Fruit fly (Drosophila melanogaster) whole organism, adult: ENCODE data around the gene CG33490.
"Not testable (repeated sequence)": the region's sequence is repeated elsewhere in the genome, so short reads cannot be mapped to it uniquely, and the experiment has no call there.

Experiments
- CG11617 ChIP-seq: fragments of 200-800 bp; sonication (Bioruptor generic); optimal IDR thresholded peaks from 2 replicates; lab custom pipeline; 2017; ENCODE audit warnings: mild to moderate bottlenecking, missing biosample characterization, missing genetic modification reagents, missing genetic modification characterization
- CG12768 ChIP-seq: fragments of 200-800 bp; sonication (Bioruptor generic); optimal IDR thresholded peaks from 2 replicates; lab custom pipeline; 2017; ENCODE audit warnings: missing biosample characterization, missing genetic modification characterization, mild to moderate bottlenecking, moderate library complexity, missing genetic modification reagents
- CG14711 ChIP-seq: fragments of 200-800 bp; sonication (Bioruptor generic); optimal IDR thresholded peaks from 2 replicates; lab custom pipeline; 2018; ENCODE audit warnings: missing biosample characterization, mild to moderate bottlenecking, missing genetic modification characterization, moderate library complexity
- CG1620 ChIP-seq: fragments of 200-800 bp; sonication (Bioruptor generic); optimal IDR thresholded peaks from 2 replicates; lab custom pipeline; 2016; ENCODE audit warnings: missing biosample characterization, missing genetic modification characterization
- CG33017 ChIP-seq: fragments of 200-800 bp; sonication (Bioruptor generic); optimal IDR thresholded peaks from 2 replicates; lab custom pipeline; 2018; ENCODE audit warnings: missing biosample characterization, mild to moderate bottlenecking, missing genetic modification characterization, moderate library complexity
- CG5204 ChIP-seq: fragments of 200-800 bp; sonication (Bioruptor generic); optimal IDR thresholded peaks from 2 replicates; lab custom pipeline; 2016; ENCODE audit warnings: missing biosample characterization, missing genetic modification characterization
- CG7045 ChIP-seq: fragments of 200-800 bp; sonication (Bioruptor generic); optimal IDR thresholded peaks from 2 replicates; lab custom pipeline; 2017; ENCODE audit warnings: missing biosample characterization, mild to moderate bottlenecking, missing genetic modification characterization
- CG7101 ChIP-seq: fragments of 200-800 bp; sonication (Bioruptor generic); optimal IDR thresholded peaks from 2 replicates; lab custom pipeline; 2018; ENCODE audit warnings: missing biosample characterization, mild to moderate bottlenecking, missing genetic modification characterization, moderate library complexity
- Clk ChIP-seq: fragments of 200-800 bp; sonication (Bioruptor generic); optimal IDR thresholded peaks from 2 replicates; lab custom pipeline; 2017; ENCODE audit warnings: missing biosample characterization, missing genetic modification characterization
- Crg-1 ChIP-seq: fragments of 200-800 bp; sonication (Bioruptor generic); optimal IDR thresholded peaks from 2 replicates; lab custom pipeline; 2016; ENCODE audit warnings: missing biosample characterization, missing genetic modification characterization
- Hr96 ChIP-seq: fragments of 200-800 bp; sonication (Bioruptor generic); optimal IDR thresholded peaks from 2 replicates; lab custom pipeline; 2016; ENCODE audit warnings: missing biosample characterization, missing genetic modification characterization
- Mnt ChIP-seq: fragments of 200-800 bp; sonication (Bioruptor generic); optimal IDR thresholded peaks from 2 replicates; lab custom pipeline; 2016; ENCODE audit warnings: missing biosample characterization, mild to moderate bottlenecking, missing genetic modification characterization
- bab1 ChIP-seq: fragments of 200-800 bp; sonication (Bioruptor generic); optimal IDR thresholded peaks from 3 replicates; lab custom pipeline; 2019; ENCODE audit warnings: missing biosample characterization, mild to moderate bottlenecking, missing genetic modification characterization, moderate library complexity
- cic ChIP-seq: fragments of 200-800 bp; sonication (Bioruptor generic); optimal IDR thresholded peaks from 2 replicates; lab custom pipeline; 2017; ENCODE audit warnings: missing biosample characterization, mild to moderate bottlenecking, missing genetic modification characterization, moderate library complexity
- cnc ChIP-seq, 2 experiments: fragments of >200 bp; optimal IDR thresholded peaks; 2 replicates each; lab custom pipeline; 2017
- kay ChIP-seq: fragments of 200-800 bp; sonication (Bioruptor generic); peaks from one replicate; lab custom pipeline; 2016; ENCODE audit warnings: missing biosample characterization, missing genetic modification characterization, borderline replicate concordance
- ovo ChIP-seq: fragments of 200-800 bp; sonication (Bioruptor generic); optimal IDR thresholded peaks from 2 replicates; lab custom pipeline; 2016; ENCODE audit warnings: missing biosample characterization, missing genetic modification characterization
- pad ChIP-seq: fragments of 200-800 bp; sonication (Bioruptor generic); optimal IDR thresholded peaks from 3 replicates; lab custom pipeline; 2017; ENCODE audit warnings: missing biosample characterization, missing genetic modification characterization, mild to moderate bottlenecking, moderate library complexity, missing genetic modification reagents
- tj ChIP-seq: fragments of 200-800 bp; sonication (Bioruptor generic); optimal IDR thresholded peaks from 3 replicates; lab custom pipeline; 2017; ENCODE audit warnings: missing biosample characterization, mild to moderate bottlenecking, missing genetic modification characterization, moderate library complexity
- toe ChIP-seq: fragments of 200-800 bp; sonication (Bioruptor generic); optimal IDR thresholded peaks from 2 replicates; lab custom pipeline; 2016; ENCODE audit warnings: missing biosample characterization, missing genetic modification characterization

The CG33490 gene

dm6 chr3L:11578211-11578673 lies 3.8 kb upstream of the CG33490 start, which contains the start of gene CG33270:
CG33270 (minus strand) TSS chr3L:11578623.
- TF ChIP-seq cnc (optimal IDR thresholded peaks at IDR 0.05; lab: Kevin White, UChicago): no peak
- TF ChIP-seq kay: no peak
- TF ChIP-seq CG7101: no peak
- TF ChIP-seq Clk: no peak
- TF ChIP-seq Mnt (GFP tag; lab: Kevin White, UChicago): no peak

- TF ChIP-seq Clk: no peak
- TF ChIP-seq CG14711: no peak
- no peak for TF ChIP-seq toe (GFP tag; lab: Kevin White, UChicago)
- no peak for TF ChIP-seq CG5204
- TF ChIP-seq CG7045 (GFP tag; lab: Kevin White, UChicago): no peak
- no peak for TF ChIP-seq bab1 (GFP tag; lab: Kevin White, UChicago)
- no peak for TF ChIP-seq Mnt (GFP tag; lab: Kevin White, UChicago)
- no peak for TF ChIP-seq Crg-1 (GFP tag; lab: Kevin White, UChicago)
- TF ChIP-seq CG12768: no peak
Observed at dm6 chr3L:11577395-11577794, 2.9 kb upstream of the CG33490 start, which contains the start of gene CG33271. CG33271 (minus strand) TSS chr3L:11577495.

- TF ChIP-seq CG1620, CG7045, Mnt (GFP tag; lab: Kevin White, UChicago): not testable (repeated sequence)
Observed at dm6 chr3L:11576944-11577343, 2.5 kb upstream of the CG33490 start, which contains the start of gene CG33489. CG33489 (minus strand) TSS chr3L:11577044.

dm6 chr3L:11563972-11564533 lies 10.4 kb downstream of the CG33490 start, which contains the start of the genes CG46412 and CG33267:
CG46412 (minus strand) TSS chr3L:11564072.
CG33267 (plus strand) TSS chr3L:11564483.
- no peak for TF ChIP-seq Mnt (GFP tag; lab: Kevin White, UChicago)
- TF ChIP-seq cic: no peak
- TF ChIP-seq CG33017: no peak
- TF ChIP-seq bab1 (GFP tag; lab: Kevin White, UChicago): no peak
- TF ChIP-seq Hr96 (GFP tag; lab: Kevin White, UChicago): no peak
- no peak for TF ChIP-seq cnc (optimal IDR thresholded peaks at IDR 0.05; lab: Kevin White, UChicago)
- TF ChIP-seq tj (GFP tag; lab: Kevin White, UChicago): no peak
- TF ChIP-seq CG12768: no peak
- TF ChIP-seq CG5204: no peak
- TF ChIP-seq Clk: no peak
- no peak for TF ChIP-seq CG7045 (GFP tag; lab: Kevin White, UChicago)
- no peak for TF ChIP-seq ovo (GFP tag; lab: Kevin White, UChicago)
- TF ChIP-seq Crg-1 (GFP tag; lab: Kevin White, UChicago): no peak
- no peak for TF ChIP-seq CG11617 (GFP tag; lab: Kevin White, UChicago)
- TF ChIP-seq kay: no peak
- TF ChIP-seq toe (GFP tag; lab: Kevin White, UChicago): no peak
- no peak for TF ChIP-seq CG14711
- no peak for TF ChIP-seq pad
- no peak for TF ChIP-seq CG1620 (GFP tag; lab: Kevin White, UChicago)
- no peak for TF ChIP-seq CG7101

dm6 chr3L:11561946-11562760 lies 12.3 kb downstream of the CG33490 start, which contains the start of the genes CG7394 and Mob2:
CG7394 (plus strand) TSS chr3L:11561996.
Mob2 (minus strand) TSS chr3L:11562233.
- TF ChIP-seq CG14711 (peak; percentile 99), cnc (optimal IDR thresholded peaks at IDR 0.05; lab: Kevin White, UChicago) (no peak), Hr96 (GFP tag; lab: Kevin White, UChicago) (peak; percentile 78), CG7101 (peak; percentile 94), CG33017 (peak; percentile 91), Crg-1 (GFP tag; lab: Kevin White, UChicago) (peak; percentile 84), Mnt (GFP tag; lab: Kevin White, UChicago) (peak; percentile 80), tj (GFP tag; lab: Kevin White, UChicago) (peak; percentile 76), kay (peak; percentile 96), bab1 (GFP tag; lab: Kevin White, UChicago) (peak; percentile 97), CG5204 (peak; percentile 92), CG11617 (GFP tag; lab: Kevin White, UChicago) (peak; percentile 94), CG1620 (GFP tag; lab: Kevin White, UChicago) (peak; percentile 82), Clk (peak; percentile 86), pad (peak; percentile 72), CG7045 (GFP tag; lab: Kevin White, UChicago) (peak; percentile 95), ovo (GFP tag; lab: Kevin White, UChicago) (peak; percentile 83), CG12768 (peak; percentile 87), toe (GFP tag; lab: Kevin White, UChicago) (peak; percentile 88), cic (peak; percentile 53)

- TF ChIP-seq Hr96 (GFP tag; lab: Kevin White, UChicago) (no peak), tj (GFP tag; lab: Kevin White, UChicago) (peak; percentile 22)
Observed at dm6 chr3L:11560885-11561284, 13.6 kb downstream of the CG33490 start.
